Worm (Caenorhabditis elegans) whole organism, young adult: ENCODE data around the gene srg-64.

ENCODE experiments used
- B0035.1 ChIP-seq: sonication (generic microtip); optimal IDR thresholded peaks from 2 replicates; lab custom pipeline; 2016; ENCODE audit warnings: missing genetic modification characterization, mild to moderate bottlenecking, missing compliant biosample characterization, missing genotype, missing genetic modification reagents
- B0261.1 ChIP-seq: sonication (generic microtip); optimal IDR thresholded peaks from 2 replicates; lab custom pipeline; 2016; ENCODE audit warnings: mild to moderate bottlenecking, missing genetic modification characterization, moderate library complexity, missing compliant biosample characterization
- C06A6.2 ChIP-seq: fragments of 200-800 bp; sonication (Bioruptor generic); conservative IDR thresholded peaks from 2 replicates; pipeline ENCODE4 v1.3.6; 2022; ENCODE audit warnings: missing genetic modification characterization, missing compliant biosample characterization
- C17E4.6 ChIP-seq: fragments of 200-800 bp; sonication (Bioruptor generic); IDR thresholded peaks from 2 replicates; pipeline ENCODE4 v1.3.6; 2022; ENCODE audit warnings: missing genetic modification reagents, missing genetic modification characterization, missing compliant biosample characterization
- D2030.7 ChIP-seq: fragments of 200-800 bp; sonication (Bioruptor generic); IDR thresholded peaks from 2 replicates; pipeline ENCODE4 v1.3.6; 2022; ENCODE audit warnings: missing genetic modification reagents, missing genetic modification characterization, missing compliant biosample characterization
- F33H1.4 ChIP-seq: fragments of 200-800 bp; sonication (Bioruptor generic); IDR thresholded peaks from 2 replicates; pipeline ENCODE4 v1.3.6; 2022; ENCODE audit warnings: missing genetic modification reagents, missing genetic modification characterization, missing compliant biosample characterization
- F37B4.10 ChIP-seq: fragments of 200-800 bp; sonication (Bioruptor generic); IDR thresholded peaks from 2 replicates; pipeline ENCODE4 v1.3.6; 2022; ENCODE audit warnings: missing genetic modification characterization, missing compliant biosample characterization
- F55B11.4 ChIP-seq: sonication (generic microtip); optimal IDR thresholded peaks from 2 replicates; lab custom pipeline; 2016; ENCODE audit warnings: missing compliant biosample characterization, missing genetic modification characterization, borderline replicate concordance; ENCODE audit not compliant: insufficient read depth
- F57A8.1 ChIP-seq: fragments of 200-800 bp; sonication (Bioruptor generic); optimal IDR thresholded peaks from 2 replicates; lab custom pipeline; 2018; ENCODE audit warnings: mild to moderate bottlenecking, missing genetic modification characterization, moderate library complexity, missing compliant biosample characterization
- K11D2.4 ChIP-seq: fragments of 200-800 bp; sonication (Bioruptor generic); IDR thresholded peaks from 2 replicates; pipeline ENCODE4 v1.3.6; 2022; ENCODE audit warnings: missing genetic modification reagents, missing genetic modification characterization, missing compliant biosample characterization
- T07F8.4 ChIP-seq: sonication (generic microtip); optimal IDR thresholded peaks from 2 replicates; lab custom pipeline; 2016; ENCODE audit warnings: mild to moderate bottlenecking, missing genetic modification characterization, moderate library complexity, missing compliant biosample characterization
- T26A5.8 ChIP-seq: sonication (generic microtip); optimal IDR thresholded peaks from 2 replicates; lab custom pipeline; 2016; ENCODE audit warnings: missing genetic modification characterization, missing compliant biosample characterization
- Y53G8AR.9 ChIP-seq: fragments of 200-800 bp; sonication (Bioruptor generic); conservative IDR thresholded peaks from 2 replicates; pipeline ENCODE4 v1.3.6; 2022; ENCODE audit warnings: missing genetic modification reagents, missing genetic modification characterization, missing compliant biosample characterization
- ama-1 ChIP-seq, 3 experiments: fragments of 150-350 bp in 1 of 3; sonication (generic microtip) in 2 of 3; optimal IDR thresholded peaks; 2 replicates each; lab custom pipeline; 2014 to 2018; ENCODE audit warnings: missing biosample characterization in 2 of 3, missing genetic modification characterization in 2 of 3, missing genetic modification reagents in 2 of 3
- aptf-3 ChIP-seq: fragments of 200-800 bp; sonication (Bioruptor generic); IDR thresholded peaks from 2 replicates; pipeline ENCODE4 v1.3.6; 2022; ENCODE audit warnings: missing genetic modification characterization, missing compliant biosample characterization
- attf-3 ChIP-seq: fragments of 200-800 bp; sonication (Bioruptor generic); conservative IDR thresholded peaks from 2 replicates; pipeline ENCODE4 v1.3.6; 2022; ENCODE audit warnings: missing genetic modification reagents, missing genetic modification characterization, missing compliant biosample characterization
- attf-5 ChIP-seq: fragments of 200-800 bp; sonication (Bioruptor generic); optimal IDR thresholded peaks from 2 replicates; lab custom pipeline; 2018; ENCODE audit warnings: mild to moderate bottlenecking, missing genetic modification characterization, missing compliant biosample characterization
- attf-6 ChIP-seq: fragments of 200-800 bp; sonication (Bioruptor generic); IDR thresholded peaks from 2 replicates; pipeline ENCODE4 v1.3.6; 2022; ENCODE audit warnings: missing genetic modification reagents, missing genetic modification characterization, missing compliant biosample characterization
- bed-2 ChIP-seq: fragments of 200-800 bp; sonication (Bioruptor generic); IDR thresholded peaks from 2 replicates; pipeline ENCODE4 v1.3.6; 2022; ENCODE audit warnings: missing genetic modification reagents, missing genetic modification characterization, missing compliant biosample characterization
- ccch-3 ChIP-seq: fragments of 200-800 bp; sonication (Bioruptor generic); optimal IDR thresholded peaks from 2 replicates; lab custom pipeline; 2018; ENCODE audit warnings: mild to moderate bottlenecking, missing genetic modification characterization, missing compliant biosample characterization
- ceh-40 ChIP-seq: fragments of 200-800 bp; sonication (Bioruptor generic); IDR thresholded peaks from 2 replicates; pipeline ENCODE4 v1.3.6; 2022; ENCODE audit warnings: missing genetic modification characterization, missing compliant biosample characterization
- egrh-3 ChIP-seq: fragments of 200-800 bp; sonication (Bioruptor generic); IDR thresholded peaks from 2 replicates; pipeline ENCODE4 v1.3.6; 2022; ENCODE audit warnings: missing genetic modification reagents, missing genetic modification characterization, missing compliant biosample characterization
- ekl-4 ChIP-seq: fragments of 200-800 bp; sonication (Bioruptor generic); IDR thresholded peaks from 2 replicates; pipeline ENCODE4 v1.3.6; 2022; ENCODE audit warnings: missing genetic modification reagents, missing genetic modification characterization, missing compliant biosample characterization
- ets-4 ChIP-seq: fragments of 200-800 bp; sonication (Bioruptor generic); optimal IDR thresholded peaks from 2 replicates; lab custom pipeline; 2018; ENCODE audit warnings: mild to moderate bottlenecking, missing genetic modification characterization, missing compliant biosample characterization
- gei-17 ChIP-seq: fragments of 200-800 bp; sonication (Bioruptor generic); optimal IDR thresholded peaks from 2 replicates; lab custom pipeline; 2018; ENCODE audit warnings: mild to moderate bottlenecking, missing genetic modification characterization, missing compliant biosample characterization
- hmg-1.2 ChIP-seq: fragments of 200-800 bp; sonication (Bioruptor generic); IDR thresholded peaks from 2 replicates; pipeline ENCODE4 v1.3.6; 2022; ENCODE audit warnings: missing genetic modification reagents, missing genetic modification characterization, missing compliant biosample characterization
- lin-26 ChIP-seq: fragments of 200-800 bp; sonication (Bioruptor generic); IDR thresholded peaks from 2 replicates; pipeline ENCODE4 v1.3.6; 2022; ENCODE audit warnings: missing genetic modification reagents, missing genetic modification characterization, missing compliant biosample characterization
- lir-1 ChIP-seq: fragments of 200-800 bp; sonication (Bioruptor generic); conservative IDR thresholded peaks from 2 replicates; pipeline ENCODE4 v1.3.6; 2022; ENCODE audit warnings: missing genetic modification reagents, missing genetic modification characterization, missing compliant biosample characterization
- madf-8 ChIP-seq: fragments of 200-800 bp; sonication (Bioruptor generic); conservative IDR thresholded peaks from 2 replicates; pipeline ENCODE4 v1.3.6; 2022; ENCODE audit warnings: missing genetic modification reagents, missing genetic modification characterization, missing compliant biosample characterization
- mcd-1 ChIP-seq: fragments of 200-800 bp; sonication (Bioruptor generic); IDR thresholded peaks from 2 replicates; pipeline ENCODE4 v1.3.6; 2022; ENCODE audit warnings: missing genetic modification reagents, missing genetic modification characterization, missing compliant biosample characterization
- mel-28 ChIP-seq: sonication (generic microtip); optimal IDR thresholded peaks from 2 replicates; lab custom pipeline; 2016; ENCODE audit warnings: borderline replicate concordance, mild to moderate bottlenecking, missing genetic modification characterization, missing compliant biosample characterization
- nfya-1 ChIP-seq: sonication (generic microtip); optimal IDR thresholded peaks from 2 replicates; lab custom pipeline; 2017; ENCODE audit warnings: antibody characterized with exemption, missing compliant biosample characterization, missing genetic modification characterization, borderline replicate concordance; ENCODE audit not compliant: insufficient read depth
- nfyb-1 ChIP-seq: fragments of 200-800 bp; sonication (Bioruptor generic); IDR thresholded peaks from 2 replicates; pipeline ENCODE4 v1.3.6; 2022; ENCODE audit warnings: missing genetic modification reagents, missing genetic modification characterization, missing compliant biosample characterization
- nhr-120 ChIP-seq: fragments of 200-800 bp; sonication (Bioruptor generic); IDR thresholded peaks from 2 replicates; pipeline ENCODE4 v1.3.6; 2022; ENCODE audit warnings: missing genetic modification characterization, missing compliant biosample characterization
- pha-4 ChIP-seq: fragments of 150-350 bp; sonication (generic microtip); optimal IDR thresholded peaks from 2 replicates; lab custom pipeline; 2014; ENCODE audit warnings: missing biosample characterization, missing genetic modification reagents, missing genetic modification characterization
- rcor-1 ChIP-seq: fragments of 200-800 bp; sonication (Bioruptor generic); IDR thresholded peaks from 2 replicates; pipeline ENCODE4 v1.3.6; 2022; ENCODE audit warnings: missing genetic modification reagents, missing genetic modification characterization, missing compliant biosample characterization
- rpc-1 ChIP-seq, 2 experiments: fragments of 150-350 bp in 1 of 2; sonication (generic microtip) in 1 of 2; optimal IDR thresholded peaks; 2 replicates each; lab custom pipeline; 2014 to 2018; ENCODE audit warnings: missing biosample characterization in 1 of 2, missing genetic modification characterization in 1 of 2, missing genetic modification reagents in 1 of 2, missing genotype in 1 of 2
- sea-2 ChIP-seq: fragments of 200-800 bp; sonication (Bioruptor generic); IDR thresholded peaks from 2 replicates; pipeline ENCODE4 v1.3.6; 2022; ENCODE audit warnings: missing genetic modification characterization, missing compliant biosample characterization
- snpc-1.1 ChIP-seq: sonication (generic microtip); optimal IDR thresholded peaks from 2 replicates; lab custom pipeline; 2017; ENCODE audit warnings: missing genetic modification characterization, mild to moderate bottlenecking, missing compliant biosample characterization, antibody characterized with exemption, moderate library complexity, missing genotype, missing genetic modification reagents; ENCODE audit not compliant: insufficient read depth
- snpc-4 ChIP-seq, 5 experiments: fragments of 150-350 bp in 1 of 5; sonication (generic microtip) in 4 of 5; optimal IDR thresholded peaks; 2 replicates each; lab custom pipeline; 2014 to 2018; ENCODE audit warnings: missing genetic modification characterization in 5 of 5, missing biosample characterization in 3 of 5, antibody characterized with exemption in 2 of 5, mild to moderate bottlenecking in 2 of 5, missing compliant biosample characterization in 2 of 5, missing genotype in 2 of 5, moderate library complexity in 2 of 5, missing genetic modification reagents in 1 of 5
- somi-1 ChIP-seq: fragments of 200-800 bp; sonication (Bioruptor generic); optimal IDR thresholded peaks from 2 replicates; lab custom pipeline; 2018; ENCODE audit warnings: mild to moderate bottlenecking, missing genetic modification characterization, missing compliant biosample characterization
- sptf-2 ChIP-seq: fragments of 200-800 bp; sonication (Bioruptor generic); optimal IDR thresholded peaks from 2 replicates; lab custom pipeline; 2018; ENCODE audit warnings: mild to moderate bottlenecking, missing genetic modification characterization, missing compliant biosample characterization
- tbx-9 ChIP-seq: sonication (generic microtip); optimal IDR thresholded peaks from 2 replicates; lab custom pipeline; 2016; ENCODE audit warnings: borderline replicate concordance, missing genetic modification characterization, inconsistent platforms, missing compliant biosample characterization
- tlf-1 ChIP-seq: fragments of 200-800 bp; sonication (Bioruptor generic); optimal IDR thresholded peaks from 2 replicates; lab custom pipeline; 2018; ENCODE audit warnings: mild to moderate bottlenecking, missing genetic modification characterization, missing compliant biosample characterization
- xnd-1 ChIP-seq: sonication (generic microtip); optimal IDR thresholded peaks from 2 replicates; lab custom pipeline; 2016; ENCODE audit warnings: missing genotype, missing genetic modification reagents, missing genetic modification characterization, missing compliant biosample characterization
- ztf-28 ChIP-seq: fragments of 200-800 bp; sonication (Bioruptor generic); IDR thresholded peaks from 2 replicates; pipeline ENCODE4 v1.3.6; 2022; ENCODE audit warnings: missing genetic modification reagents, missing genetic modification characterization, missing compliant biosample characterization

Gene srg-64

DNA sequence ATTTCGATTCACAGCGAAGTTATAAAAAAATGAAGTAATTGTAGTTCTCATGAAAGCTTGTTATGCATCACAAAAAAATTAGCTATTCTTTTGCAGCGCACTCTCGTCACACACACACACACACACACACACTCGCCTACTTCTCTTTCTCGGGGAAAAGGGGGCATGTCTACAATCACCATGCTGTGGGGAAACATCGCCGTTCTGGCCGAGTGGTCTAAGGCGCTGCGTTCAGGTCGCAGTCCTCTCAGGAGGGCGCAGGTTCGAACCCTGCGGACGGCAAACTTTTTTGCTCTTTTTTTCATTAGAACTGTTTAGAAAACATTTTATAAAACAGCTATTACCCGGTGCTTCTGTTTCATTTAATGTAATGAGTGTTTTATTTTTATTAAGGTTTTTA, 1.4 kb upstream of the srg-64 start (continued):
- TF ChIP-seq attf-3 (GFP tag; lab: Robert Waterston, UW) (0 out of 2 replicates have a peak, but pooled peaks have one; percentile 36), ekl-4 (no peak), nfya-1 (tag; lab: Kevin White, UChicago) (no peak), aptf-3 (GFP tag; lab: Robert Waterston, UW) (no peak), egrh-3 (GFP tag; lab: Robert Waterston, UW) (peak; percentile 80), K11D2.4 (GFP tag; lab: Robert Waterston, UW) (peak; percentile 90), mcd-1 (peak; percentile 71), rcor-1 (GFP tag; lab: Robert Waterston, UW) (peak; percentile 82), tlf-1 (GFP tag; lab: Kevin White, UChicago) (peak; percentile 2), ztf-28 (GFP tag; lab: Robert Waterston, UW) (peak; percentile 47; the same call in 1 of the 2 replicates), lir-1 (GFP tag; lab: Robert Waterston, UW) (peak; percentile 68), C06A6.2 (GFP tag; lab: Robert Waterston, UW) (0 out of 2 replicates have a peak, but pooled peaks have one; percentile 31), nfyb-1 (peak; percentile 88), F55B11.4 (tag; lab: Kevin White, UChicago) (no peak), hmg-1.2 (GFP tag; lab: Robert Waterston, UW) (peak; percentile 90), rpc-1 (optimal IDR thresholded peaks at IDR 0.05; lab: Kevin White, UChicago) (peak; percentile 89), rpc-1 (tag; optimal IDR thresholded peaks at IDR 0.05; lab: Kevin White, UChicago) (peak; percentile 89), T26A5.8 (tag; lab: Kevin White, UChicago) (peak; percentile 74), pha-4 (tag; lab: Kevin White, UChicago) (no peak), xnd-1 (tag; lab: Kevin White, UChicago) (no peak), ccch-3 (GFP tag; lab: Kevin White, UChicago) (no peak), B0261.1 (tag; lab: Kevin White, UChicago) (peak; percentile 98), Y53G8AR.9 (GFP tag; lab: Robert Waterston, UW) (no peak), gei-17 (GFP tag; lab: Kevin White, UChicago) (peak; percentile 79), ceh-40 (GFP tag; lab: Robert Waterston, UW) (0 out of 2 replicates have a peak, but pooled peaks have one; percentile 5), B0035.1 (peak; percentile 74), F37B4.10 (GFP tag; lab: Robert Waterston, UW) (0 out of 2 replicates have a peak, but pooled peaks have one; percentile 38), sptf-2 (no peak), snpc-4 (GFP tag; optimal IDR thresholded peaks at IDR 0.05; lab: Kevin White, UChicago) (peak; percentile 64), snpc-4 (tag; optimal IDR thresholded peaks at IDR 0.05; lab: Kevin White, UChicago) (peak; percentile 32 to 85 (median 66)), T07F8.4 (peak; percentile 72), tbx-9 (tag; lab: Kevin White, UChicago) (no peak), attf-5 (GFP tag; lab: Kevin White, UChicago) (peak; percentile 45), F57A8.1 (GFP tag; lab: Kevin White, UChicago) (peak; percentile 56), bed-2 (GFP tag; lab: Robert Waterston, UW) (peak; percentile 21; the same call in 1 of the 2 replicates), ama-1 (optimal IDR thresholded peaks at IDR 0.05; lab: Kevin White, UChicago) (no peak), ama-1 (GFP tag; optimal IDR thresholded peaks at IDR 0.05; lab: Kevin White, UChicago) (peak in 1 of 2 experiments; percentile 66), mel-28 (no peak), nhr-120 (GFP tag; lab: Robert Waterston, UW) (0 out of 2 replicates have a peak, but pooled peaks have one; percentile 58), sea-2 (GFP tag; lab: Robert Waterston, UW) (peak; percentile 14; the same call in 1 of the 2 replicates), C17E4.6 (GFP tag; lab: Robert Waterston, UW) (no peak), F33H1.4 (GFP tag; lab: Robert Waterston, UW) (0 out of 2 replicates have a peak, but pooled peaks have one; percentile 24), snpc-1.1 (tag; lab: Kevin White, UChicago) (peak; percentile 72), attf-6 (GFP tag; lab: Robert Waterston, UW) (peak; percentile 62; the same call in 1 of the 2 replicates), D2030.7 (peak; percentile 84), madf-8 (GFP tag; lab: Robert Waterston, UW) (no peak), somi-1 (peak; percentile 44), lin-26 (GFP tag; lab: Robert Waterston, UW) (peak; percentile 96), ets-4 (GFP tag; lab: Kevin White, UChicago) (no peak)
